Worm (Caenorhabditis elegans) whole organism, L4 larva: Measurements from ENCODE around the gene lido-16.

ENCODE experiments used
- aly-2 ChIP-seq: sonication (generic microtip); optimal IDR thresholded peaks from 2 replicates; lab custom pipeline; 2018; ENCODE audit warnings: missing biosample characterization, missing genetic modification characterization
- ama-1 ChIP-seq: fragments of 150-350 bp; optimal IDR thresholded peaks from 2 replicates; lab custom pipeline; 2014; ENCODE audit warnings: inconsistent platforms, mixed read lengths
- fos-1 ChIP-seq: fragments of 150-350 bp; optimal IDR thresholded peaks from 2 replicates; lab custom pipeline; 2014; ENCODE audit warnings: missing biosample characterization, missing genetic modification characterization
- lim-7 ChIP-seq: fragments of 200-800 bp; sonication (Bioruptor generic); IDR thresholded peaks from 2 replicates; pipeline ENCODE4 v1.3.6; 2022; ENCODE audit warnings: missing genetic modification characterization, missing compliant biosample characterization
- saeg-2 ChIP-seq: fragments of 200-800 bp; sonication (Bioruptor generic); IDR thresholded peaks from 2 replicates; pipeline ENCODE4 v1.3.6; 2022; ENCODE audit warnings: missing genetic modification reagents, missing genetic modification characterization, missing compliant biosample characterization

DNA sequence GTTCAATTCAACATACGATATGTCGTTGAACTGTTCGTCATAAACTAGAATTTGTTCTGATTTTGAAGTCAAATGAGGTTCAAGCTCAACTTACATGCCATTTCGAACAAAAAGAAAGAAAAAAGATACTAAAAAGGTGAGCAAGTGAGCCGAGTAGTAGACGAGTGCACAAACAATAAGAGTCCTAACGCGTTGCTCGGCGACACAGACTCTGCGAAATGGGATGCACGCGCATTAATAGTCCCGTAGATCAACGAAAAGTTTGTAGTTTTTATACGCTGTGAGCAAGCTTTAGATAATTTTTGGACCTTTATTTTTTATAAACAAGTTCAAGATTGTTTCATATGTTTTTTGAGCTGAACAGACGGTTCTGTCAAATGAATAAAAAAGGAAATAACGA is 43.9 kb upstream of the lido-16 start, which contains the start of gene C56E6.4:
- TF ChIP-seq aly-2, result no peak
- TF ChIP-seq ama-1 (lab: Kevin White, UChicago), result no peak
- no peak for TF ChIP-seq fos-1 (tag; lab: Kevin White, UChicago)
- no peak for TF ChIP-seq saeg-2 (GFP tag; lab: Robert Waterston, UW)
- no peak for TF ChIP-seq lim-7 (GFP tag; lab: Robert Waterston, UW)
